Worm (Caenorhabditis elegans): ENCODE measurements around the gene sptl-3.

- no peak for TF ChIP-seq ceh-36 (tag; optimal IDR thresholded peaks at IDR 0.05)
- TF ChIP-seq ama-1 (optimal IDR thresholded peaks at IDR 0.05), result no peak
- TF ChIP-seq tra-4 (tag; optimal IDR thresholded peaks at IDR 0.05), result no peak
These were observed 29.4 kb upstream of the sptl-3 start for ce11 chrV:13863700-13864099.

Data from whole organism, early embryonic.